Worm (Caenorhabditis elegans) whole organism, L4 larva: ENCODE measurements around the gene miz-1.

Source experiments
- Y105C5A.15 ChIP-seq: fragments of 200-800 bp; sonication (Bioruptor generic); IDR thresholded peaks from 2 replicates; pipeline ENCODE4 v1.3.6; 2022; ENCODE audit warnings: missing genetic modification characterization, missing compliant biosample characterization
- Y75B8A.6 ChIP-seq: fragments of 200-800 bp; sonication (Bioruptor generic); IDR thresholded peaks from 2 replicates; pipeline ENCODE4 v1.3.6; 2022; ENCODE audit warnings: missing genetic modification reagents, missing genetic modification characterization, missing compliant biosample characterization
- aly-2 ChIP-seq: sonication (generic microtip); optimal IDR thresholded peaks from 2 replicates; lab custom pipeline; 2018; ENCODE audit warnings: missing biosample characterization, missing genetic modification characterization
- lim-7 ChIP-seq: fragments of 200-800 bp; sonication (Bioruptor generic); IDR thresholded peaks from 2 replicates; pipeline ENCODE4 v1.3.6; 2022; ENCODE audit warnings: missing genetic modification characterization, missing compliant biosample characterization
- pqm-1 ChIP-seq: sonication (generic microtip); optimal IDR thresholded peaks from 2 replicates; lab custom pipeline; 2017; ENCODE audit warnings: missing biosample characterization, missing genetic modification characterization
- spr-3 ChIP-seq: fragments of 200-800 bp; sonication (Bioruptor generic); optimal IDR thresholded peaks from 2 replicates; lab custom pipeline; 2018; ENCODE audit warnings: mild to moderate bottlenecking, missing genetic modification characterization, missing compliant biosample characterization

ce11 chrIV:10858300-10859016 lies 46.3 kb downstream of the miz-1 start, which contains the start of the genes T11G6.2 and hars-1:
- TF ChIP-seq spr-3 (GFP tag; lab: Kevin White, UChicago): no peak
- no peak for TF ChIP-seq aly-2
- no peak for TF ChIP-seq Y75B8A.6 (GFP tag; lab: Robert Waterston, UW)
- TF ChIP-seq pqm-1: peak; percentile 76
- TF ChIP-seq lim-7: no peak
- no peak for TF ChIP-seq Y105C5A.15
